Fruit fly (Drosophila melanogaster) whole organism, larva: ENCODE measurements around the gene Ubqn.

Experiments used
- noc ChIP-seq: fragments of 200-800 bp; sonication (Bioruptor generic); optimal IDR thresholded peaks from 3 replicates; lab custom pipeline; 2019; ENCODE audit warnings: missing biosample characterization, mild to moderate bottlenecking, missing genetic modification characterization, moderate library complexity

The Ubqn gene

DNA sequence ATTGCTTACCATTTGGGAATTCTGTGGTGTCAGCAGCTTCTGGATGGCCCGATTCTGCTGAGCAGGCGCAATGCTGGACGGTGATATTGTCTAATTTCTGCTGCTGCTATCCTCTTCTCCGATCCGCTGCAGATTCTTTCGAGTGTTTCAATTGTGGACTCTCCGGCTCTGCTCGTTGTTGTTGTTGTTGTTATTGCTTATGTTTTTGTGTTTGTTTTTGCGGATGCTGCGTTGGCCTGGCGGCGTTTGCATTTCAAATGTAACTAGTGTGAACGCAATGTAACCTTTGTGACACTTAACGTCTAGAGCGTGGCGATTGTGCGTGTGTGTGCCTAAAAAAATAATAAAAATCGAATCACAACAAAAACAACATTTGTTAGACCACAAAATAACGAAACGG is 28.3 kb downstream of the Ubqn start:
- TF ChIP-seq noc (tag; lab: Kevin White, UChicago): no peak

DNA sequence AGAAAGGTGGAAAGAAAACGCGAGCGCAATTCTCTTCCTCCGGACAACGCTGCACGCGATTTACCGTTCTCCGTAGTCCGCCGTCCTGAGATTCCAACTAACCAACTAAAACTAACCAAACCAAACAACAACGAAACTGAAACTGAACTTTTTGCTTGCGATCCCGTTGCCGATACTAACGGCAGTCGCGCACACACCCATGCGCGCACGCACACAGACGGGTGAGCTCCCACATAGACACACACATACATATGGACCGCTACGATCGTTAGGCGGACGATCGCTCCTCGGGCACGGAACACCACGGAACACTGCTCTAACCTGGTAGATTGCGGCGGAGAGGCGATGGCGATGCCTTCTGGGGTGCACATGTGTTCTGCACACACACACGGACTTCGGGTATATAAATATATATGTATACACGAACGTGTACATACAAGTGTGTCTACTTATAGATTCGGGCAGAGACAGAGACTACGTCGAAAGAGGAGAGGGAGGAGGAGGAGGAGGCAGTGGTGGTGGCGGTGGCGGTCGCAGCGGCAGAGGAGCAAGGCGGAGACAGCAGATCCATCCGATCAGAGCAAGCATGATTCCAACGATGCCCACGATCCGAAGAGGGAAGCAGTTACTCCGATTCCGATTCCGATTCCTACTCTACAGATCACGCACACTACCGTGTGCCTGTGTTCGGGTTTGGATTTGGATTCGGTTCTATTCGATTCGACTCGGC is 29.5 kb downstream of the Ubqn start, which contains the start of gene meso18E:
meso18E (minus strand) TSS at position 148 of the 730 bp plus-strand sequence.
- TF ChIP-seq noc (tag; lab: Kevin White, UChicago): no peak

DNA sequence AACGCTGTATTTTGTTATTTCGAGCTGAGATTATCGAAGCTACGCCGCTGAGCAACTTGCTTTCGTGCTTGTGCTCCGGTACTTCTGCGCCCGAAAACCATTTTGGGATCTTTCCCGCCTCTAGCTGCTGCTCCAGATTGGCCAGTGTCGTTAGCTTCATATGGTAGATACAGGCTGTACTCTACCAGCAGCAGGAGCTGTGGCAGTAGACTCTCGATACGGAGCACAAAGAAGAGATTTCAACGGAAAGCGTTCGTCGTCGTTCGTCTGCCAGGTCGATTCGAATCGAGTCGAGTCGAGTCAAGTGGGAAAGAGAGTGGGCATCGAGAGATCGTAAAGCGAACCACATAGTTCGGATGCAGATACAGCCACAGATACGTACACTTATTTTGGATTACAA is 31.2 kb downstream of the Ubqn start:
- TF ChIP-seq noc (tag; lab: Kevin White, UChicago): no peak

DNA sequence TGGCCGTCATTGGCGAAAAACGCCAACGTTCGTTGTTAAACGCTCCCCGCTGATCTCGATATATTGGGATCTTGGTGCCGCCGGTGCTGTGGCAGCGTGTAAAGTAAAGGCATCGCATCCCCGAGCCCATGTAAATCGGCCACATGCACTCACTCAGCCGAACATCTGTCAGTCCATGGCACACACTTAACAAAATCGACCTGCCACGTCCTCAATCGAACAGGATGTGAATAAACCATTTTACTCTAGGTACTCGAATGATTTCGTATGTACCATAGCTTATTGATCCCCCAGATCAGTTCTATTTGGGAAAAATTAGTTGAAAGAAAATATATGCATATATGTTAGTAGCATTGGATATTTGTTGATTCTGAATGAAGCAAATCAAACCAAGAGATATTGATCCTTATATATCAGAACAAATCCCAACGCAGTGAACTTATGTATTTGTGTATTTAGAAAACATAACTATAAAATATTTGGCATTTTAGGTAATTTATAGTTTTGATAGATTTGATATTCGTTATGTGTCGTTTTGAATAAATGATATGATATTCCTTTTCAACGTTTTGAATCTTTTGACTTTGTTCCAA is 32.8 kb downstream of the Ubqn start:
- TF ChIP-seq noc (tag; lab: Kevin White, UChicago): no peak

DNA sequence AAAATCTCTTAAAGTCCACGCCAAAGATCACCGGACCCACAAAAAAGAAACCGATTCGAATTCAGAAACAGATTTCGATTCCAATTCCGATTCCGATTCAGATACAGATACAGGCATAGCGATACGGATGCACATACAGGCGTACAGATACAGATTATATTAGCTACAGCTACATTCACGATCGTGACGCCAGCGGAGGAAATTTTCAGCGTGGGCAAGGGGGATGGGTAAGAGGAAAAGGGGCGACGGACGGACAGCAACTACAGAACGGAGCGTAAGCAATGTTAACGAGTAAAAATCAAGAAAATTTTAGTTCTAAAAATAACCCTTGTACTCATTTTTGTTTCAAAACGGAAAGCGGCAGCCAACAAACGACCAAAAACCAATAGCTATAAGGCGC is 33.4 kb downstream of the Ubqn start:
- no peak for TF ChIP-seq noc (tag; lab: Kevin White, UChicago)

DNA sequence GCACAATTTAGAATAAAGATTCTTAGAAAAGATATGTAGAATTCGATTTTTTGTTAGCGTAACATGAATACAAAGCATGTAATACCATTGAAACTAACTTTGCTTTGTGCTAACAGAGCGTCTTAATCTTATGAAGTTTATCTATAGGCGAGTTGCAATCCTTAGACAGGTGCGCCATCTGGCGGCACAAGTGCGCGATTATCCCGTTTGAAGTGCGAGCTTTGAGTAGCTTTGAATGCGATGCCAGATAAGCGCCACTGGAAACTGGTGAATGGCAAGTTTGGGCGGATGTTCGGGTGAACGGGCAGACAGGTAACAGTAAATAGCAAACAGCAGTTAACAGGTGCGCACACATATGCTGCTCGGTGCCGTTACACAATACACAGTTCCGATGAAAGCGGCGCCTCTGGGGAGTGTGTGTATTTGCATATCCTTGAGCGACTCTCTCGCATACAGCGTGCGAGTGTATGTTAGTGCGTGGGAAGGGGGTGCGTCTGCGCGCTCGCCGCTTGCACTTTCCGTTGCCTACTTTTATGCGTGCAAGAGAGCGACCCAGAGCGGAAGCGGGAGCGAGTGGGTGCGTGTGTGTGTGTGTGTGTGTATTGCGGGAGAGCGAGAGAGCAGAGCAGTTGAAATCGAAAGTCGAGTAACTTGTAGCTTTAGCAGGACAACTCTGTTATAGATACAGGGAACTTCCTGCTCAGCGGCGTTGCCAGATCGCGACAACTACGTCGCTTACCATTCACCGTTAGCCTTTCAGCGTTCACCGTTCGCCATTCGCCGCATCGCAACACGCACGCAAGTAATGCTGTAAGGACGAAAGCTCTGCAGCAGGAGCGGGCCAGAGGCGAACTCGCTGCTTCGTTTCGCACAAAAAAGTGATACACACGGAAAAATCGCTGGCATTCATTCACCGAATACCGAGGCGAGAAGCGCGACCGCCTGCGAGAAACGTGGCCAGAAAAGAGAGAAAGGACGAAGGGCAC is 34.7 kb downstream of the Ubqn start, which contains the start of gene CG12531:
CG12531 (plus strand) TSS at position 936 of the 986 bp plus-strand sequence.
- TF ChIP-seq noc (tag; lab: Kevin White, UChicago): no peak

DNA sequence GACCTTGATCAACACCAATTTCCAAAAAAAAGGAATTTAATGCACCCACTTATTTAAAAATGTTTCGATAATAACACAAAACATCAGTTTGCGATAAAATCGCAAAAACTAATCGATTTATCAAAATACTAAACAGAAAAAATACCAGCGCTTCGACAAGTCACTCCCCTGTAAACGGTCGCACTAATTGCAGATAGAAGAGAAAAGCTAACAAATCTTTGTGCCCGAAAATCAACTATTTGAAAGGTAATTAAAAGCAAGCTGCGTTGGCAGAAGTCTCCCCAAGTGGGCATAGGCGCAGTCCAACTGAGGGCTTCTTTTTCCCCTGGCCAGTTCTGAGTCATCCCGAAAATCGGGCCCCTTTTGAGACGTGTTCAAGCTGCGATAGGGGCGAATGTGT is 47.2 kb downstream of the Ubqn start, which contains the start of gene AP-1-2beta:
AP-1-2beta (plus strand) TSS at position 161 of the 400 bp plus-strand sequence.
- no peak for TF ChIP-seq noc (tag; lab: Kevin White, UChicago)

DNA sequence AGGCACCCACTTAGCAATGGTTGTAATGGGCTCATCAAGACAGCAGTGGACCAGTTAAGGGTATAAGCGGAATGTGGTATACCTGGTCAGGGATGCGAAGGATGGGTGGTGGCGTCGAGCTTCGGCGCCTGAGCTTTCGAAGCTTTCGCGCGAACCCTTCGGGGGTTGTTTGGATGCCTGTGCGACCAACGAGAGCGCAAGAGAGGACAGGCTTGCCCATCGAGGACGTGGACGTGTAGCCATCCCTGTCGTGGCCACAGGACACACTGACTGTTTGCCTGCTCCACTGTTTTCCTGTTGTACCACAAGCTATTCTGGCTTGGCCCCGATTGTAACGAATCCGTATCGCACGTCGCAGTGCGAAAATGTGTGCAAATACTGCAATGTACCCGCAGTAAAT is 51.7 kb downstream of the Ubqn start, which contains the start of gene CG14234:
CG14234 (plus strand) TSS at position 301 of the 400 bp plus-strand sequence.
- no peak for TF ChIP-seq noc (tag; lab: Kevin White, UChicago)
